Worm (Caenorhabditis elegans) whole organism, L2 larva: ENCODE results near the gene Y37H2A.14.
A peak's percentile ranks its signal among the peaks of the same experiment; 100 is the strongest.

Source experiments
- F13H6.1 ChIP-seq: sonication (generic microtip); optimal IDR thresholded peaks from 2 replicates; lab custom pipeline; 2016; ENCODE audit warnings: missing genetic modification characterization, missing compliant biosample characterization
- R02D3.7 ChIP-seq: fragments of 150-350 bp; optimal IDR thresholded peaks from 2 replicates; lab custom pipeline; 2014; ENCODE audit warnings: missing biosample characterization, missing genetic modification characterization
- Y55F3AM.14 ChIP-seq: fragments of 200-800 bp; sonication (Bioruptor generic); optimal IDR thresholded peaks from 2 replicates; lab custom pipeline; 2018; ENCODE audit warnings: mild to moderate bottlenecking, missing genetic modification characterization, missing compliant biosample characterization
- ZK546.5 ChIP-seq: sonication (generic microtip); optimal IDR thresholded peaks from 2 replicates; lab custom pipeline; 2017; ENCODE audit warnings: missing biosample characterization, missing genetic modification characterization
- alr-1 ChIP-seq: fragments of 150-350 bp; optimal IDR thresholded peaks from 2 replicates; lab custom pipeline; 2014; ENCODE audit warnings: missing biosample characterization, missing genetic modification characterization
- aly-2 ChIP-seq: fragments of 150-350 bp; optimal IDR thresholded peaks from 2 replicates; lab custom pipeline; 2014; ENCODE audit warnings: missing biosample characterization, missing genetic modification characterization
- blmp-1 ChIP-seq: sonication (generic microtip); optimal IDR thresholded peaks from 2 replicates; lab custom pipeline; 2017; ENCODE audit warnings: missing genetic modification characterization, mild to moderate bottlenecking, missing compliant biosample characterization, antibody characterized with exemption, moderate library complexity; ENCODE audit not compliant: insufficient read depth
- ceh-16 ChIP-seq: fragments of 150-350 bp; optimal IDR thresholded peaks from 2 replicates; lab custom pipeline; 2014; ENCODE audit warnings: missing biosample characterization, missing genetic modification characterization
- crh-2 ChIP-seq: sonication (generic microtip); optimal IDR thresholded peaks from 2 replicates; lab custom pipeline; 2017; ENCODE audit warnings: missing biosample characterization, missing genetic modification characterization
- dmd-4 ChIP-seq: sonication (generic microtip); optimal IDR thresholded peaks from 2 replicates; lab custom pipeline; 2017; ENCODE audit warnings: missing biosample characterization, missing genetic modification characterization
- egl-27 ChIP-seq: sonication (generic microtip); optimal IDR thresholded peaks from 3 replicates; lab custom pipeline; 2017; ENCODE audit warnings: missing biosample characterization, missing genetic modification reagents, missing genetic modification characterization
- elt-3 ChIP-seq: sonication (generic microtip); optimal IDR thresholded peaks from 2 replicates; lab custom pipeline; 2017; ENCODE audit warnings: missing biosample characterization, missing genetic modification characterization
- fos-1 ChIP-seq: fragments of 150-350 bp; optimal IDR thresholded peaks from 2 replicates; lab custom pipeline; 2014; ENCODE audit warnings: missing biosample characterization, missing genetic modification characterization
- gmeb-1 ChIP-seq: fragments of 150-350 bp; optimal IDR thresholded peaks from 2 replicates; lab custom pipeline; 2014; ENCODE audit warnings: missing biosample characterization, missing genetic modification characterization
- lin-11 ChIP-seq: fragments of 150-350 bp; sonication (generic microtip); optimal IDR thresholded peaks from 2 replicates; lab custom pipeline; 2014; ENCODE audit warnings: missing biosample characterization, missing genetic modification characterization, inconsistent platforms, mixed read lengths
- lin-13 ChIP-seq: fragments of 150-350 bp; optimal IDR thresholded peaks from 2 replicates; lab custom pipeline; 2014; ENCODE audit warnings: missing biosample characterization, missing genetic modification reagents, missing genetic modification characterization
- lin-39 ChIP-seq: fragments of 150-350 bp; optimal IDR thresholded peaks from 2 replicates; lab custom pipeline; 2014; ENCODE audit warnings: missing biosample characterization, missing genetic modification reagents, missing genetic modification characterization
- lsy-2 ChIP-seq, 2 experiments: fragments of 150-350 bp in 1 of 2; sonication (generic microtip) in 1 of 2; optimal IDR thresholded peaks; 2 replicates each; lab custom pipeline; 2014 to 2017; ENCODE audit warnings: missing biosample characterization in 2 of 2, missing genetic modification characterization in 2 of 2
- mab-5 ChIP-seq: fragments of 150-350 bp; optimal IDR thresholded peaks from 2 replicates; lab custom pipeline; 2014; ENCODE audit warnings: missing biosample characterization, missing genetic modification characterization
- mbf-1 ChIP-seq: sonication (generic microtip); optimal IDR thresholded peaks from 2 replicates; lab custom pipeline; 2017; ENCODE audit warnings: missing biosample characterization, missing genetic modification characterization
- mdl-1 ChIP-seq, 2 experiments: fragments of 150-350 bp in 1 of 2; sonication (generic microtip) in 1 of 2; optimal IDR thresholded peaks; 2 replicates each; lab custom pipeline; 2017; ENCODE audit warnings: missing biosample characterization in 2 of 2, missing genetic modification characterization in 2 of 2
- nhr-10 ChIP-seq: sonication (generic microtip); optimal IDR thresholded peaks from 2 replicates; lab custom pipeline; 2017; ENCODE audit warnings: missing biosample characterization, missing genetic modification characterization
- nhr-11 ChIP-seq: fragments of 150-350 bp; optimal IDR thresholded peaks from 2 replicates; lab custom pipeline; 2014; ENCODE audit warnings: missing biosample characterization, missing genetic modification characterization
- nhr-12 ChIP-seq: fragments of 150-350 bp; optimal IDR thresholded peaks from 2 replicates; lab custom pipeline; 2014; ENCODE audit warnings: missing biosample characterization, missing genetic modification characterization
- nhr-129 ChIP-seq: fragments of 150-350 bp; optimal IDR thresholded peaks from 2 replicates; lab custom pipeline; 2014; ENCODE audit warnings: missing biosample characterization, missing genetic modification characterization
- nhr-21 ChIP-seq: fragments of 150-350 bp; optimal IDR thresholded peaks from 2 replicates; lab custom pipeline; 2014; ENCODE audit warnings: missing biosample characterization, missing genetic modification characterization
- nhr-23 ChIP-seq: fragments of 150-350 bp; optimal IDR thresholded peaks from 2 replicates; lab custom pipeline; 2014; ENCODE audit warnings: missing biosample characterization, missing genetic modification reagents, missing genetic modification characterization
- nhr-25 ChIP-seq: fragments of 150-350 bp; sonication (generic microtip); optimal IDR thresholded peaks from 3 replicates; lab custom pipeline; 2014; ENCODE audit warnings: missing biosample characterization, missing genetic modification characterization
- nhr-6 ChIP-seq: fragments of 150-350 bp; optimal IDR thresholded peaks from 2 replicates; lab custom pipeline; 2014; ENCODE audit warnings: missing biosample characterization, missing genetic modification characterization
- nhr-77 ChIP-seq: fragments of 150-350 bp; optimal IDR thresholded peaks from 2 replicates; lab custom pipeline; 2014; ENCODE audit warnings: missing biosample characterization, missing genetic modification characterization
- sem-4 ChIP-seq: fragments of 150-350 bp; optimal IDR thresholded peaks from 2 replicates; lab custom pipeline; 2014; ENCODE audit warnings: missing biosample characterization, missing genetic modification reagents, missing genetic modification characterization
- skn-1 ChIP-seq: sonication (generic microtip); optimal IDR thresholded peaks from 2 replicates; lab custom pipeline; 2017; ENCODE audit warnings: missing biosample characterization, missing genetic modification characterization
- sma-3 ChIP-seq: sonication (generic microtip); optimal IDR thresholded peaks from 2 replicates; lab custom pipeline; 2016; ENCODE audit warnings: missing genetic modification reagents, missing genetic modification characterization, missing compliant biosample characterization
- unc-62 ChIP-seq: fragments of 150-350 bp; optimal IDR thresholded peaks from 2 replicates; lab custom pipeline; 2014; ENCODE audit warnings: missing biosample characterization, missing genetic modification reagents, missing genetic modification characterization
- zag-1 ChIP-seq: fragments of 150-350 bp; optimal IDR thresholded peaks from 2 replicates; lab custom pipeline; 2014; ENCODE audit warnings: missing biosample characterization, missing genetic modification characterization
- ztf-11 ChIP-seq: sonication (generic microtip); optimal IDR thresholded peaks from 2 replicates; lab custom pipeline; 2017; ENCODE audit warnings: missing biosample characterization, missing genetic modification characterization
- ztf-4 ChIP-seq: fragments of 150-350 bp; optimal IDR thresholded peaks from 2 replicates; lab custom pipeline; 2014; ENCODE audit warnings: missing biosample characterization, missing genetic modification characterization

The Y37H2A.14 gene

ce11 chrV:18141161-18141560, 2.4 kb upstream of the Y37H2A.14 start, which contains the start of gene Y37H2A.11:
TSS of gene Y37H2A.11 (plus strand) at chrV:18141461.
- TF ChIP-seq gmeb-1 (tag; lab: Kevin White, UChicago) (no peak), nhr-6 (tag; lab: Kevin White, UChicago) (no peak), nhr-25 (tag; lab: Kevin White, UChicago) (no peak), nhr-21 (tag; lab: Kevin White, UChicago) (no peak), blmp-1 (no peak), ztf-11 (tag; lab: Kevin White, UChicago) (no peak), ZK546.5 (no peak), crh-2 (tag; lab: Kevin White, UChicago) (no peak), mbf-1 (no peak), mab-5 (tag; lab: Kevin White, UChicago) (no peak), nhr-23 (tag; lab: Kevin White, UChicago) (no peak), lsy-2 (tag; optimal IDR thresholded peaks at IDR 0.05; lab: Kevin White, UChicago) (no peak), lin-39 (tag; lab: Kevin White, UChicago) (no peak), nhr-129 (tag; lab: Kevin White, UChicago) (no peak), ceh-16 (no peak), lin-13 (GFP tag; lab: Kevin White, UChicago) (no peak), nhr-77 (tag; lab: Kevin White, UChicago) (no peak), zag-1 (no peak)

DNA sequence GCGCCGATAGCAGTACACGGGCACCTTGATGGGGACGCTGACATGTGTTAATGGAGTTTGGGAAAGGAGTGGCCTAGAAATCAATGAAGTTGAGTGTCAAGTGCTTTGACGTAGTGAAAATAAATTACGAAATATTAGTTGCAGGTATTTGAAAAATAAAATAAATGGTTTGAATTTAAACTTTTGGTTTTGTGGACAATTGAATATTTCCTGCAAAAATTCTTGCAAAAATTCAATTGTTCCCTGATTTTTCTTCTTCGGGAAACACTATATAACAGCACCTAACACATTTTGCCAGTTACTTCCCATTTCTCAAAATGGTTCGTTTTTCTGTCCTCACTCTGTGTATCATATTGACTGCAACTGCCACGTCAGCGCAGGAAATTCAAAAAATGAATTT, 996 bp upstream of the Y37H2A.14 start, which contains the start of gene Y37H2A.13:
Y37H2A.13 (plus strand) TSS at position 301 of the 400 bp plus-strand sequence.
- no peak for TF ChIP-seq alr-1 (tag; lab: Kevin White, UChicago)
- no peak for TF ChIP-seq sem-4
- no peak for TF ChIP-seq egl-27 (tag; lab: Kevin White, UChicago)
- no peak for TF ChIP-seq ceh-16
- no peak for TF ChIP-seq lin-13 (GFP tag; lab: Kevin White, UChicago)
- no peak for TF ChIP-seq R02D3.7 (tag; lab: Kevin White, UChicago)
- TF ChIP-seq ztf-4 (tag; lab: Kevin White, UChicago): no peak
- TF ChIP-seq mdl-1 (tag; optimal IDR thresholded peaks at IDR 0.05; lab: Kevin White, UChicago): no peak
- TF ChIP-seq nhr-12: no peak
- no peak for TF ChIP-seq nhr-25 (tag; lab: Kevin White, UChicago)
- TF ChIP-seq aly-2 (tag; lab: Kevin White, UChicago): no peak
- TF ChIP-seq nhr-23 (tag; lab: Kevin White, UChicago): no peak
- TF ChIP-seq nhr-10 (tag; lab: Kevin White, UChicago): no peak
- no peak for TF ChIP-seq mbf-1
- TF ChIP-seq lin-11 (tag; lab: Kevin White, UChicago): no peak
- TF ChIP-seq nhr-21 (tag; lab: Kevin White, UChicago): no peak
- no peak for TF ChIP-seq elt-3 (tag; lab: Kevin White, UChicago)
- no peak for TF ChIP-seq crh-2 (tag; lab: Kevin White, UChicago)
- TF ChIP-seq skn-1 (tag; lab: Kevin White, UChicago): no peak

ce11 chrV:18144442-18144841, 897 bp downstream of the Y37H2A.14 start:
- TF ChIP-seq F13H6.1 (tag; lab: Kevin White, UChicago) (no peak), nhr-11 (tag; lab: Kevin White, UChicago) (no peak), mab-5 (tag; lab: Kevin White, UChicago) (no peak)

DNA sequence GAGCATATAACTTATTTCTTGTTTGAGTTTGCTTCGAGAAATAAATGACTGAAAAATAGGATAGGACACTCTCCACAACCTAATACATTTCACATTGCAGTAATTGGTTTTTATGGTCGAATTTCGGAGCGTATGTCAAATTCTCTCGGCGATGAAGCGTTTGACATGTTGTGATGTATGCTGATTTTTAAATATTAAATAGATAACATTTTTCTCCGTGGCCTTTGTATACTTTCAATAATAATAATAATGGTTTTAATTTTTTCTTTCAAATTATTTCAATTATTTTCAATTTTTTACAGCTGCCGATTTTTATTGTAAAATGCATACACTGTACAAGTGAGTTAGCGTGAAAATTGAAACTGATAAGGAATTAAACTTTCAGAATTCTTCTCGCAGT, 2.5 kb downstream of the Y37H2A.14 start, which contains the start of gene C14A6.3:
C14A6.3 (plus strand) TSS at position 301 of the 400 bp plus-strand sequence.
- TF ChIP-seq fos-1 (tag; lab: Kevin White, UChicago): peak; percentile 4
- TF ChIP-seq dmd-4 (tag; lab: Kevin White, UChicago): no peak
- TF ChIP-seq sma-3 (GFP tag; lab: Kevin White, UChicago): no peak
- TF ChIP-seq unc-62 (GFP tag; lab: Kevin White, UChicago): no peak
- TF ChIP-seq nhr-129 (tag; lab: Kevin White, UChicago): no peak
- no peak for TF ChIP-seq Y55F3AM.14 (GFP tag; lab: Kevin White, UChicago)
- no peak for TF ChIP-seq ztf-4 (tag; lab: Kevin White, UChicago)
